Worm (Caenorhabditis elegans) whole organism, L3 larva: ENCODE results near the gene pals-32.

ENCODE experiments used
- egl-27 ChIP-seq: sonication (generic microtip); optimal IDR thresholded peaks from 4 replicates; lab custom pipeline; 2017; ENCODE audit warnings: missing biosample characterization, missing genetic modification reagents, missing genetic modification characterization
- elt-1 ChIP-seq: fragments of 150-350 bp; optimal IDR thresholded peaks from 2 replicates; lab custom pipeline; 2014; ENCODE audit warnings: missing biosample characterization, missing genetic modification characterization
- elt-3 ChIP-seq, 3 experiments: fragments of 150-350 bp in 1 of 3; sonication (generic microtip) in 2 of 3; optimal IDR thresholded peaks; 2 replicates in 2 of 3; 4 replicates in 1 of 3; lab custom pipeline; 2014 to 2017; ENCODE audit warnings: missing biosample characterization in 3 of 3, missing genetic modification characterization in 3 of 3
- fkh-10 ChIP-seq: sonication (generic microtip); optimal IDR thresholded peaks from 2 replicates; lab custom pipeline; 2017; ENCODE audit warnings: missing biosample characterization, missing genetic modification reagents, missing genetic modification characterization
- lin-39 ChIP-seq: fragments of 150-350 bp; optimal IDR thresholded peaks from 2 replicates; lab custom pipeline; 2018; ENCODE audit warnings: missing biosample characterization, missing genetic modification reagents, missing genetic modification characterization
- nhr-11 ChIP-seq: fragments of 150-350 bp; optimal IDR thresholded peaks from 2 replicates; lab custom pipeline; 2014; ENCODE audit warnings: missing biosample characterization, missing genetic modification characterization
- nhr-12 ChIP-seq: fragments of 150-350 bp; optimal IDR thresholded peaks from 2 replicates; lab custom pipeline; 2014; ENCODE audit warnings: missing biosample characterization, missing genetic modification characterization
- nhr-28 ChIP-seq: fragments of 150-350 bp; optimal IDR thresholded peaks from 2 replicates; lab custom pipeline; 2014; ENCODE audit warnings: missing biosample characterization, missing genetic modification characterization
- skn-1 ChIP-seq: fragments of 150-350 bp; optimal IDR thresholded peaks from 2 replicates; lab custom pipeline; 2014; ENCODE audit warnings: missing biosample characterization, missing genetic modification characterization
- snpc-4 ChIP-seq: fragments of 150-350 bp; optimal IDR thresholded peaks from 2 replicates; lab custom pipeline; 2014; ENCODE audit warnings: missing biosample characterization, missing genetic modification characterization
- ztf-11 ChIP-seq: fragments of 150-350 bp; optimal IDR thresholded peaks from 2 replicates; lab custom pipeline; 2014; ENCODE audit warnings: missing biosample characterization, missing genetic modification characterization

ce11 chrV:2872947-2873346 lies 23.5 kb upstream of the pals-32 start:
- TF ChIP-seq ztf-11 (no peak), egl-27 (tag; lab: Kevin White, UChicago) (no peak), lin-39 (tag; lab: Kevin White, UChicago) (no peak), elt-1 (no peak), nhr-12 (tag; lab: Kevin White, UChicago) (no peak), snpc-4 (tag; lab: Kevin White, UChicago) (no peak), nhr-28 (tag; lab: Kevin White, UChicago) (no peak), elt-3 (tag; optimal IDR thresholded peaks at IDR 0.05; lab: Kevin White, UChicago) (no peak), fkh-10 (GFP tag; lab: Kevin White, UChicago) (no peak), nhr-11 (tag; lab: Kevin White, UChicago) (no peak), skn-1 (tag; lab: Kevin White, UChicago) (no peak)
